Fruit fly (Drosophila melanogaster) whole organism, prepupa: ENCODE data around the gene Bub1.

Experiments used
- Blimp-1 ChIP-seq: fragments of 200-800 bp; sonication (Bioruptor generic); optimal IDR thresholded peaks from 3 replicates; lab custom pipeline; 2017; ENCODE audit warnings: missing biosample characterization, missing genetic modification characterization, mild to moderate bottlenecking, moderate library complexity, missing genetic modification reagents
- CG10631 ChIP-seq: fragments of 200-800 bp; sonication (Bioruptor generic); optimal IDR thresholded peaks from 2 replicates; lab custom pipeline; 2016; ENCODE audit warnings: missing biosample characterization, missing genetic modification characterization
- CG10669 ChIP-seq: fragments of 200-800 bp; sonication (Bioruptor generic); optimal IDR thresholded peaks from 3 replicates; lab custom pipeline; 2018; ENCODE audit warnings: missing biosample characterization, mild to moderate bottlenecking, missing genetic modification characterization, moderate library complexity
- CG11294 ChIP-seq: fragments of 200-800 bp; sonication (Bioruptor generic); IDR thresholded peaks from 2 replicates; pipeline ENCODE4 v1.3.6; 2022; ENCODE audit warnings: missing biosample characterization, missing genetic modification characterization
- CG11762 ChIP-seq: fragments of 200-800 bp; sonication (Bioruptor generic); optimal IDR thresholded peaks from 3 replicates; lab custom pipeline; 2016; ENCODE audit warnings: missing biosample characterization, missing genetic modification characterization; ENCODE audit not compliant: insufficient read depth
- CG15336 ChIP-seq: fragments of 200-800 bp; sonication (Bioruptor generic); IDR thresholded peaks from 2 replicates; pipeline ENCODE4 v1.3.6; 2022; ENCODE audit warnings: missing biosample characterization, missing genetic modification characterization
- CG1621 ChIP-seq: fragments of 200-800 bp; sonication (Bioruptor generic); optimal IDR thresholded peaks from 3 replicates; lab custom pipeline; 2018; ENCODE audit warnings: missing biosample characterization, mild to moderate bottlenecking, missing genetic modification characterization
- CG16779 ChIP-seq: fragments of 200-800 bp; sonication (Bioruptor generic); optimal IDR thresholded peaks from 3 replicates; lab custom pipeline; 2017; ENCODE audit warnings: missing biosample characterization, mild to moderate bottlenecking, missing genetic modification characterization
- CG3032 ChIP-seq: fragments of 200-800 bp; optimal IDR thresholded peaks from 2 replicates; lab custom pipeline; 2019; ENCODE audit warnings: missing biosample characterization, mild to moderate bottlenecking, missing genetic modification characterization, moderate library complexity
- CG31627 ChIP-seq: fragments of 200-800 bp; sonication (Bioruptor generic); optimal IDR thresholded peaks from 3 replicates; lab custom pipeline; 2016; ENCODE audit warnings: missing biosample characterization, missing genetic modification characterization
- CG32006 ChIP-seq: fragments of 200-800 bp; sonication (Bioruptor generic); optimal IDR thresholded peaks from 3 replicates; lab custom pipeline; 2017; ENCODE audit warnings: missing biosample characterization, mild to moderate bottlenecking, missing genetic modification characterization
- CG34406 ChIP-seq: fragments of 200-800 bp; sonication (Bioruptor generic); optimal IDR thresholded peaks from 3 replicates; lab custom pipeline; 2016; ENCODE audit warnings: missing biosample characterization, missing genetic modification characterization
- CG4318 ChIP-seq: fragments of 200-800 bp; sonication (Bioruptor generic); optimal IDR thresholded peaks from 3 replicates; lab custom pipeline; 2017; ENCODE audit warnings: missing biosample characterization, mild to moderate bottlenecking, missing genetic modification characterization
- CG6163 ChIP-seq: fragments of 200-800 bp; sonication (Bioruptor generic); IDR thresholded peaks from 3 replicates; pipeline ENCODE4 v1.3.6; 2022; ENCODE audit warnings: missing biosample characterization, missing genetic modification characterization
- CG6276 ChIP-seq: fragments of 200-800 bp; sonication (Bioruptor generic); optimal IDR thresholded peaks from 2 replicates; lab custom pipeline; 2017; ENCODE audit warnings: missing biosample characterization, mild to moderate bottlenecking, missing genetic modification characterization
- CG6792 ChIP-seq: fragments of 200-800 bp; sonication (Bioruptor generic); optimal IDR thresholded peaks from 3 replicates; lab custom pipeline; 2016; ENCODE audit warnings: missing biosample characterization, missing genetic modification characterization
- CG6808 ChIP-seq: fragments of 200-800 bp; sonication (Bioruptor generic); optimal IDR thresholded peaks from 3 replicates; lab custom pipeline; 2017; ENCODE audit warnings: missing biosample characterization, missing genetic modification characterization, mild to moderate bottlenecking, moderate library complexity, missing genetic modification reagents
- CG6854 ChIP-seq: fragments of 200-800 bp; sonication (Bioruptor generic); optimal IDR thresholded peaks from 2 replicates; lab custom pipeline; 2017; ENCODE audit warnings: missing biosample characterization, mild to moderate bottlenecking, missing genetic modification characterization
- CG7368 ChIP-seq: fragments of 200-800 bp; sonication (Bioruptor generic); optimal IDR thresholded peaks from 3 replicates; lab custom pipeline; 2016; ENCODE audit warnings: missing biosample characterization, missing genetic modification characterization
- CG8119 ChIP-seq: fragments of 200-800 bp; sonication (Bioruptor generic); IDR thresholded peaks from 3 replicates; pipeline ENCODE4 v1.3.6; 2022; ENCODE audit warnings: missing biosample characterization, missing genetic modification characterization
- CG8632 ChIP-seq: fragments of 200-800 bp; sonication (Bioruptor generic); optimal IDR thresholded peaks from 3 replicates; lab custom pipeline; 2016; ENCODE audit warnings: missing biosample characterization, missing genetic modification characterization
- CG9139 ChIP-seq: fragments of 200-800 bp; sonication (Bioruptor generic); optimal IDR thresholded peaks from 3 replicates; lab custom pipeline; 2017; ENCODE audit warnings: missing biosample characterization, mild to moderate bottlenecking, missing genetic modification characterization
- Eip75B ChIP-seq: fragments of 200-800 bp; sonication (Bioruptor generic); optimal IDR thresholded peaks from 3 replicates; lab custom pipeline; 2016; ENCODE audit warnings: missing biosample characterization, missing genetic modification characterization
- Eip78C ChIP-seq: fragments of 200-800 bp; sonication (Bioruptor generic); peaks from one replicate; lab custom pipeline; 2016; ENCODE audit warnings: missing biosample characterization, missing genetic modification characterization
- Eip93F ChIP-seq: fragments of 200-800 bp; sonication (Bioruptor generic); optimal IDR thresholded peaks from 2 replicates; lab custom pipeline; 2016; ENCODE audit warnings: missing biosample characterization, mild to moderate bottlenecking, missing genetic modification characterization
- Ets21C ChIP-seq: fragments of 200-800 bp; sonication (Bioruptor generic); optimal IDR thresholded peaks from 3 replicates; lab custom pipeline; 2016; ENCODE audit warnings: missing biosample characterization, missing genetic modification characterization
- Ets96B ChIP-seq: fragments of 200-800 bp; optimal IDR thresholded peaks from 2 replicates; lab custom pipeline; 2019; ENCODE audit warnings: missing biosample characterization, mild to moderate bottlenecking, missing genetic modification characterization, moderate library complexity
- Gug ChIP-seq: fragments of 200-800 bp; sonication (Bioruptor generic); IDR thresholded peaks from 2 replicates; pipeline ENCODE4 v1.3.6; 2022; ENCODE audit warnings: missing biosample characterization, missing genetic modification characterization
- Hr39 ChIP-seq: fragments of 200-800 bp; sonication (Bioruptor generic); optimal IDR thresholded peaks from 2 replicates; lab custom pipeline; 2016; ENCODE audit warnings: missing biosample characterization, missing genetic modification characterization
- Hr4 ChIP-seq: fragments of 200-800 bp; sonication (Bioruptor generic); optimal IDR thresholded peaks from 3 replicates; lab custom pipeline; 2016; ENCODE audit warnings: missing biosample characterization, missing genetic modification characterization
- Lpt ChIP-seq: fragments of 200-800 bp; sonication (Bioruptor generic); optimal IDR thresholded peaks from 3 replicates; lab custom pipeline; 2016; ENCODE audit warnings: missing biosample characterization, missing genetic modification characterization
- Met ChIP-seq: fragments of 200-800 bp; sonication (Bioruptor generic); optimal IDR thresholded peaks from 3 replicates; lab custom pipeline; 2016; ENCODE audit warnings: missing biosample characterization, missing genetic modification characterization
- OdsH ChIP-seq: fragments of 200-800 bp; sonication (Bioruptor generic); optimal IDR thresholded peaks from 3 replicates; lab custom pipeline; 2016; ENCODE audit warnings: missing biosample characterization, missing genetic modification characterization
- Smox ChIP-seq: fragments of 200-800 bp; sonication (Bioruptor generic); optimal IDR thresholded peaks from 3 replicates; lab custom pipeline; 2016; ENCODE audit warnings: missing biosample characterization, missing genetic modification characterization
- Sox102F ChIP-seq: fragments of 200-800 bp; sonication (Bioruptor generic); optimal IDR thresholded peaks from 2 replicates; lab custom pipeline; 2016; ENCODE audit warnings: missing biosample characterization, mild to moderate bottlenecking, missing genetic modification characterization
- Sox14 ChIP-seq: fragments of 200-800 bp; sonication (Bioruptor generic); optimal IDR thresholded peaks from 3 replicates; lab custom pipeline; 2016; ENCODE audit warnings: missing biosample characterization, missing genetic modification characterization
- Sox15 ChIP-seq: fragments of 200-800 bp; sonication (Bioruptor generic); optimal IDR thresholded peaks from 3 replicates; lab custom pipeline; 2016; ENCODE audit warnings: missing biosample characterization, missing genetic modification characterization
- achi ChIP-seq: fragments of 200-800 bp; sonication (Bioruptor generic); optimal IDR thresholded peaks from 3 replicates; lab custom pipeline; 2016; ENCODE audit warnings: missing biosample characterization, missing genetic modification characterization
- acj6 ChIP-seq: fragments of 200-800 bp; sonication (Bioruptor generic); optimal IDR thresholded peaks from 3 replicates; lab custom pipeline; 2016; ENCODE audit warnings: missing biosample characterization, missing genetic modification characterization
- cyc ChIP-seq: fragments of 200-800 bp; sonication (Bioruptor generic); optimal IDR thresholded peaks from 3 replicates; lab custom pipeline; 2016; ENCODE audit warnings: missing biosample characterization, missing genetic modification characterization
- dac ChIP-seq: fragments of 200-800 bp; sonication (Bioruptor generic); optimal IDR thresholded peaks from 2 replicates; lab custom pipeline; 2017; ENCODE audit warnings: missing biosample characterization, mild to moderate bottlenecking, missing genetic modification characterization
- dsx ChIP-seq: fragments of 200-800 bp; optimal IDR thresholded peaks from 3 replicates; lab custom pipeline; 2019; ENCODE audit warnings: missing biosample characterization, mild to moderate bottlenecking, missing genetic modification characterization, moderate library complexity; ENCODE audit not compliant: poor library complexity, severe bottlenecking
- eg ChIP-seq: fragments of 200-800 bp; sonication (Bioruptor generic); IDR thresholded peaks from 3 replicates; pipeline ENCODE4 v1.3.6; 2022; ENCODE audit warnings: missing biosample characterization, missing genetic modification characterization
- fd59A ChIP-seq: fragments of 200-800 bp; sonication (Bioruptor generic); optimal IDR thresholded peaks from 2 replicates; lab custom pipeline; 2017; ENCODE audit warnings: missing biosample characterization, mild to moderate bottlenecking, missing genetic modification characterization, missing genetic modification reagents
- lz ChIP-seq: fragments of 200-800 bp; sonication (Bioruptor generic); optimal IDR thresholded peaks from 3 replicates; lab custom pipeline; 2016; ENCODE audit warnings: missing biosample characterization, missing genetic modification characterization
- net ChIP-seq: fragments of 200-800 bp; sonication (Bioruptor generic); optimal IDR thresholded peaks from 3 replicates; lab custom pipeline; 2016; ENCODE audit warnings: missing biosample characterization, missing genetic modification characterization
- pdm3 ChIP-seq: fragments of 200-800 bp; sonication (Bioruptor generic); optimal IDR thresholded peaks from 3 replicates; lab custom pipeline; 2016; ENCODE audit warnings: missing biosample characterization, missing genetic modification characterization
- salr ChIP-seq, 2 experiments: fragments of 200-800 bp; sonication (Bioruptor generic); optimal IDR thresholded peaks; 3 replicates each; lab custom pipeline; 2016 to 2018; ENCODE audit warnings: missing biosample characterization in 2 of 2, missing genetic modification characterization in 2 of 2, mild to moderate bottlenecking in 1 of 2
- spab ChIP-seq: fragments of 200-800 bp; sonication (Bioruptor generic); optimal IDR thresholded peaks from 2 replicates; lab custom pipeline; 2017; ENCODE audit warnings: missing biosample characterization, mild to moderate bottlenecking, missing genetic modification characterization, missing genetic modification reagents
- ss ChIP-seq, 2 experiments: fragments of 200-800 bp; sonication (Bioruptor generic); optimal IDR thresholded peaks; 2 replicates in 1 of 2; 3 replicates in 1 of 2; lab custom pipeline; 2017 to 2018; ENCODE audit warnings: mild to moderate bottlenecking in 2 of 2, missing biosample characterization in 2 of 2, missing genetic modification characterization in 2 of 2, moderate library complexity in 1 of 2
- svp ChIP-seq: fragments of 200-800 bp; sonication (Bioruptor generic); peaks from one replicate; lab custom pipeline; 2016; ENCODE audit warnings: missing biosample characterization, missing genetic modification characterization
- topi ChIP-seq: fragments of 200-800 bp; sonication (Bioruptor generic); optimal IDR thresholded peaks from 3 replicates; lab custom pipeline; 2016; ENCODE audit warnings: missing biosample characterization, missing genetic modification characterization

Bub1 gene

dm6 chr2L:5249766-5250165 is 28.9 kb upstream of the Bub1 start:
- TF ChIP-seq net (GFP tag; lab: Kevin White, UChicago) (peak; percentile 20), achi (GFP tag; lab: Kevin White, UChicago) (peak; percentile 58), CG15336 (GFP tag; lab: Robert Waterston, UW) (no peak), Ets96B (tag; lab: Kevin White, UChicago) (peak; percentile 53), CG10669 (GFP tag; lab: Kevin White, UChicago) (peak; percentile 42), spab (GFP tag; lab: Kevin White, UChicago) (peak; percentile 22), CG32006 (GFP tag; lab: Kevin White, UChicago) (peak; percentile 42), CG8632 (GFP tag; lab: Kevin White, UChicago) (no peak), cyc (GFP tag; lab: Kevin White, UChicago) (peak; percentile 69), CG6854 (GFP tag; lab: Kevin White, UChicago) (peak; percentile 31), OdsH (GFP tag; lab: Kevin White, UChicago) (peak; percentile 53), CG34406 (GFP tag; lab: Kevin White, UChicago) (peak; percentile 36), Eip78C (peak; percentile 84), CG1621 (tag; lab: Kevin White, UChicago) (peak; percentile 32), Sox102F (GFP tag; lab: Kevin White, UChicago) (peak; percentile 84), topi (peak; percentile 66), CG6792 (peak; percentile 69), dsx (GFP tag; lab: Kevin White, UChicago) (peak; percentile 61), Eip93F (GFP tag; lab: Kevin White, UChicago) (no peak), salr (GFP tag; optimal IDR thresholded peaks at IDR 0.05; lab: Kevin White, UChicago) (peak in 1 of 2 experiments; percentile 12), CG16779 (tag; lab: Kevin White, UChicago) (no peak), CG10631 (GFP tag; lab: Kevin White, UChicago) (peak; percentile 58), fd59A (peak; percentile 33), ss (GFP tag; optimal IDR thresholded peaks at IDR 0.05; lab: Kevin White, UChicago) (peak; percentile 46 to 61), dac (no peak), svp (peak; percentile 90), eg (peak; percentile 64; the same call in 2 of the 3 replicates), pdm3 (GFP tag; lab: Kevin White, UChicago) (peak; percentile 56), CG8119 (GFP tag; lab: Robert Waterston, UW) (peak; percentile 38; the same call in 1 of the 3 replicates), CG3032 (tag; lab: Kevin White, UChicago) (peak; percentile 55), acj6 (GFP tag; lab: Kevin White, UChicago) (peak; percentile 57), CG6808 (GFP tag; lab: Kevin White, UChicago) (peak; percentile 52), CG7368 (peak; percentile 67), Ets21C (peak; percentile 10), Hr4 (GFP tag; lab: Kevin White, UChicago) (peak; percentile 34), Gug (no peak), Lpt (peak; percentile 50), CG31627 (GFP tag; lab: Kevin White, UChicago) (peak; percentile 67), CG6163 (GFP tag; lab: Robert Waterston, UW) (peak; percentile 84), Blimp-1 (GFP tag; lab: Kevin White, UChicago) (no peak), CG9139 (GFP tag; lab: Kevin White, UChicago) (no peak), CG6276 (GFP tag; lab: Kevin White, UChicago) (peak; percentile 6), CG11294 (GFP tag; lab: Robert Waterston, UW) (no peak), Eip75B (GFP tag; lab: Kevin White, UChicago) (peak; percentile 61), Hr39 (GFP tag; lab: Kevin White, UChicago) (peak; percentile 70), CG11762 (peak; percentile 2), CG4318 (GFP tag; lab: Kevin White, UChicago) (no peak), Sox14 (GFP tag; lab: Kevin White, UChicago) (peak; percentile 61), Met (GFP tag; lab: Kevin White, UChicago) (peak; percentile 78), Sox15 (GFP tag; lab: Kevin White, UChicago) (no peak), Smox (GFP tag; lab: Kevin White, UChicago) (peak; percentile 73), lz (GFP tag; lab: Kevin White, UChicago) (peak; percentile 70)
